Fruit fly (Drosophila melanogaster): ENCODE data around the gene He.

Gene He

DNA sequence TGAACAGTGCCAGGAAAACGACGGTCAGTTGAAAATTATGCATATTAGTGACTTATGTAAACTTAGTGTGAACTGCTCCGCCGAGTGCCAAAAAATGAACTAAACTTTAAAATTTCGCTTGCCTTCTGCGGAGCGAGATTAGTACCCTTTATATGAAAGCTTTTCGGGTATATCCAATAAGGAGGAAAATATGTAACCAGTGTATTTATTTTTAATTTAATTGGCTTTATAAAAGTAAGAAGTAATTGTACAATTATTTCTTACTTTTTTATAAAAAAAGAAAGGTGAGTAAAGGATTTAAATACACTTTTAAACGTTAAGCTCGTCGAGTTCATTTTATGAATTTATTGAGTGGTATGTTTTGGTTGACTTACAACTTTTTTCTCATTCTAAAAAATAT lies at the start of gene He:
TSS of gene He (minus strand) at position 101 of the 400 bp plus-strand sequence.
- TF ChIP-seq CG17801 (GFP tag; optimal IDR thresholded peaks at IDR 0.05; ENCODE audit: partially characterized antibody): no peak

DNA sequence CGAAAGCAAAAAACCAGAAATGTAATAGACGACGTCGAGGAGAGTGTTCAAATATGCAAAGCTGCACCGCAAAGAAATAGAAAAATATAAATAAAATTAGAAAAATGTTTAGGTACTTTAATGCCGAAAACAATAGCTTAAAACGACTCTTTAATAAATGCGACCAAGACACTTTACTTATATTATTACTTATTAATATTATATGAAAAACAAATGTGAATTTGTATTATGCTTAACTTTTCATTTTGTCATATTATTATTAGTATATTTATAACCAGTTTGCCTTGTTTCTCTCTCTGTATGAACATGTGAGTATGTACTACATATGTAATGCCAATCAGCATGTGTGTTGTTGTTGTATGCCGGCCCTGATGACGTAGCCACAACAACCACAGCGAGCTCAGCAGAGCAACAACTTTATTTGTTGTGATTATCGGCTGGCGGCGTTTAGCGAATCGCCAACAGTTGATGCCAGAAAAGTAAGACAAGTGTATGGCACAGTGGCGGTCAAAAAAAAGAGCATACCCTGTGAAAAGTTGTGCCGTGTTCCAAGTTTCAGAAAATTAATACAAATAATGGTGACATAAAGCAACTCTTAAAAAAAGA lies 49.5 kb upstream of the He start:
- peak; percentile 87 for TF ChIP-seq CG17801 (GFP tag; optimal IDR thresholded peaks at IDR 0.05; ENCODE audit: partially characterized antibody)

DNA sequence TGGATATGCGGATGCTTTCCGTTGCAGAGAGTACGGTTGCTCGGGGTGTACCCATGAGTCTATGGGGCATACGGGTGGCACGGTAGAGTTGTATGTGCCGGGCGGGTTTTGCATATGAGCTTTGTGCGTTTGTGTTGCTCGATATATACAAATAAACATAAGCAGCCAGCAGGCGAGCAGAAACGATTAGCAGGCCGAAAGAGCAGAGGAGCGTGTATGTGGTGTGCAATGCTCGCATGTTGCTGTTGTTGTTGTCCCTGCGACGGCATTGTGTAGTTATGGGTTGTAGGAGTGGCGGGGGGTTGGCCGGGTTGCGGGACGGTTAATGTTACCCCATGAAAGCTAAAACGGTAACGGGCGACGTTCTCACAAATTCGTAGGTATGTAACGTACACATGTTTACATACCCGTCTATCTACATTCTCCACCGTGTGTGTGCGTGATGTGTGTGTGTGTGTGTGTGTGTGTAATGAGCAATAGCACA lies 48.9 kb upstream of the He start:
- no peak for TF ChIP-seq CG17801 (GFP tag; optimal IDR thresholded peaks at IDR 0.05; ENCODE audit: partially characterized antibody)

DNA sequence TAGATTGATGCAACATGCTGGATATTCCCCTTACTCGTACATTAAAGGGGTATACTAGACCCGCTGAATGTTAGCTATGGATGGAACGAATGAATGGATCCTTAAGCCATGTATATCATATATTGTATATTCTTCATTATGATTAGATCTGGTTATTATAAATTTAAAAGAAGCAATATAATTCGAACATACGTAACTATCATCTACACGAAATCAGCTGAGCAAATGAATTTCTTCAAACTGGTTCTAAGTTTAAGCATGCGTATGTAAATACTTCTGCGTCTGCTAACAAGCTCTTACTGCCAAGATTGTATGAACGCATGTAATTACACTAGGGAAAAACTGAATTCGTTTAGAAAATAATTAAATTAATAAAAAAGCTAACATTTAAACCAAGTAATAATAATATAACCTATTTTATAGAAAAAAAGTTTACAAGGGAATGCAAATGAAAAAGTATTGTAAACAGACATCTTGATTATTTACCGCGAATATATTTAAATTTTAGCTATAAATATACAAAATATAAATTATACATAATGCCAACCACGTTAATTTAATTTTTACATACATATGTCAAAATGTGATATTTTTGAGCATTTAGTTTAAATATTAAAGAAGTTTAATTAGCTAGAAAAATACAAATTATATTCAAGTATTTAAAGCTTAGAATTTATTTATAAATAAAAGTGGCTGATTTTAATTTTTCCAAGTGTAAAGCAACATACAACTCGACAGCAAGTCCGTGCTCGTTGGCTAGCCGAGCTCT lies 48.3 kb upstream of the He start:
- TF ChIP-seq CG17801 (GFP tag; optimal IDR thresholded peaks at IDR 0.05; ENCODE audit: partially characterized antibody): no peak

dm6 chr2L:14020545-14020874 lies 47.8 kb upstream of the He start:
- TF ChIP-seq CG17801 (GFP tag; optimal IDR thresholded peaks at IDR 0.05; ENCODE audit: partially characterized antibody): no peak

DNA sequence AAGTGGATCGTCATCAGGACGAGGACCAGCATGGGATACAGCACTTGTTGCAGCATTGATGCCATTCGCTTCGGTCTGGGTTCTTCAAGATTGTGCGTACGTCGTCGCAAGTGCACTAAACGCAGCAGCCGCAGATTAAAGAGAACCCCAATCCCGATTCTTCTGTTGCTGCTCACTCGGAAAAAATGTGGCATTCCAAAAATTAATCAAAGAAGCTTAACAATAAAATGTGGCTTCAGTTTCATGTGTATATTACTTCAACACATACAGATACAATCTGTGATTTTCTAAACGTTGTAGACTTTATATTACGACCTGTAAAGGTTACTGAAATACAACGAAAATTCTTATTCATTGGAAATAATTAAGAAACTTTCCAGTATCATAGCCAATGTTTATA lies 47.4 kb upstream of the He start, which contains the start of gene NimC3:
TSS of gene NimC3 (minus strand) at position 101 of the 400 bp plus-strand sequence.
- TF ChIP-seq CG17801 (GFP tag; optimal IDR thresholded peaks at IDR 0.05; ENCODE audit: partially characterized antibody): no peak

dm6 chr2L:14019654-14020053 lies 46.9 kb upstream of the He start:
- no peak for TF ChIP-seq CG17801 (GFP tag; optimal IDR thresholded peaks at IDR 0.05; ENCODE audit: partially characterized antibody)

- no peak for TF ChIP-seq CG17801 (GFP tag; optimal IDR thresholded peaks at IDR 0.05; ENCODE audit: partially characterized antibody)
Observed at dm6 chr2L:14015109-14015508, 42.4 kb upstream of the He start.

dm6 chr2L:14013478-14013877 lies 40.7 kb upstream of the He start:
- TF ChIP-seq CG17801 (GFP tag; optimal IDR thresholded peaks at IDR 0.05; ENCODE audit: partially characterized antibody): no peak

DNA sequence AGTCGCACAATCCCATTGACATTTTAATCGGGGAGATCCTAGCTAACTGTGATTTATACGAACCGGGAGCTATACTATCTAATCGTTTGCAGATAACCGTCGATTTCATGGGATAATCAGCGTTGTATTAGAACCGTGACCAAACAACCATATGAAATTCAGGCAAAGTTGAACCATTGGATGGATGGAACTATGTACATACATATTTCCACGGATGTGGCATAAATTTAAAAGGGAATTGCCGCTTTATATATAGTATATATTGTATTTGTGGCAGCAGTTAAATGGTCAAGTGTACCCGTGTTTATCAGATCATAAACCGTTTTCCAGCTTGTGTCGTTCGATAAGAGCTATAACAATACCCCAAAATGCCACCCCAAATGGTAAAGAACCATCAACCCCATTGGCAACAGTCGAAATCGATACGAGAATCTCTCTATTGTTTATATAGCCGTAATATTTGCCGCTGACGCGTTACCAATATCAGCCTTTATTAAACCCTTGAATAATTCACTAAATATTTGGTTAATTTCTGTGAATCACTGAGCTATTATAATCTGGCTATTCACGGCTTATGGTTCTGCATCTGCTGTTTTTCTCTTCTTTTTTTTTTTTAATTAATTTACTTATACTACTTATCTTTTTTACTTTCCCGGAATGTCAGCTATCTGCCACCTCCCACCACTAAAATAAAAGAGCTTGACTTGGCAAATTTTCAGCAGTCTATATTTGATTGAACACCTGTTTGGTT lies 39.7 kb upstream of the He start, which contains the start of gene bgm:
TSS of gene bgm (plus strand) at position 701 of the 751 bp plus-strand sequence.
- no peak for TF ChIP-seq CG17801 (GFP tag; optimal IDR thresholded peaks at IDR 0.05; ENCODE audit: partially characterized antibody)

DNA sequence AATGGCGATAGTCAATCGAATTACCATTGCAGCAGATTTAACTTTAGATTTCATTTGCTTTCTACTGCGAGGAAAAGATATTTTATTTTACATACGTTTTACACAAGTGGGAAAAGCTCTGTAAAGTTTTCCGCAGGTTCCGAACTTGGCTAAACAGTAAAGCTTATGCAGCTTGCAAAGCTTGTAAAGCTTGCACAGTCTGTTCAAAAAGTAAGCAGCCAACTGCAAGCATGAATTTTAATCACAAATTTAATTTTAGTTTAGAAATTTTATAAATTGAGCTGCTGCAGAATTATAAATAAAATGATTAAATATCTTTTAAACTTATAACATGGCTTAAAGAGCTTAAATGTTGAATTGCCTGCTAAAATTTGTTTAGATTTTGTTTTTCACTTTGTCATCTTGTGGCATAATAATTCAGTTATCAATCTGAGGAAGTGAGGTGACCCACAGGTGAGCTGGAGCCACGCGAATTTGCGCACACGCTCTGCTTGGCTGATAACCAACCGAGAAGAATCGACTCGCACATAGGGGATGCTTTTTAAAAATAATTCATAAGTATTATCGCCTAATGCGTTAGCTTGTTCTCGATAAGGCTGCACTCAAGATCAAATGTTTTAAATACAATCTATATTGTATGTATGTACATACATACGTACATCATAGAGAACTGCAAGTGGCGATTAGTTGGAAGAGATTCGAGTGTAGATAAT lies 39.0 kb upstream of the He start:
- TF ChIP-seq CG17801 (GFP tag; optimal IDR thresholded peaks at IDR 0.05; ENCODE audit: partially characterized antibody): peak; percentile 2

DNA sequence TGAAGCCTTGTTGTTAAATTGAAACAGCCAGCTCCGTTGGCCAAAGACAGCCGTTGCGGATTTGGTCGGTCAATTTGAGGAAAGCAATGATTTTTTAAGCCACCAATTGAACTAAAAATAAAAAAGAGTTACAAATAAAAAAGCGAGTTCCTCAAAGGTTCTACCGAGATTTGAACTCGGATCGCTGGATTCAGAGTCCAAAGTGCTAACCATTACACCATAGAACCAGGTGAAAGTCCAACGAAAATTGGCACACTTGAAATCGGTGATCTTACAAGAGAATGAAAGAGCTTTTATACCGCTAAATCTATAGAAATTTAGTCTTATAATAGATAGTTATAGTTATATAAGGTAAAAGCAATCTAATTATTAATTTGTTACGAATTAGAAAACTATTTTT lies 37.7 kb upstream of the He start:
- TF ChIP-seq CG17801 (GFP tag; optimal IDR thresholded peaks at IDR 0.05; ENCODE audit: partially characterized antibody): no peak

dm6 chr2L:14007801-14008200 lies 35.1 kb upstream of the He start, which contains the start of gene CG42692:
TSS of gene CG42692 (plus strand) at chr2L:14008101.
- no peak for TF ChIP-seq CG17801 (GFP tag; optimal IDR thresholded peaks at IDR 0.05; ENCODE audit: partially characterized antibody)

- no peak for TF ChIP-seq CG17801 (GFP tag; optimal IDR thresholded peaks at IDR 0.05; ENCODE audit: partially characterized antibody)
Observed at dm6 chr2L:14001887-14002286, 29.1 kb upstream of the He start.

dm6 chr2L:14001078-14001477 lies 28.3 kb upstream of the He start, which contains the start of gene rk:
TSS of gene rk (minus strand) at chr2L:14001248.
- no peak for TF ChIP-seq CG17801 (GFP tag; optimal IDR thresholded peaks at IDR 0.05; ENCODE audit: partially characterized antibody)
